Worm (Caenorhabditis elegans) whole organism, late embryonic: ENCODE measurements around the gene cfz-2.

ENCODE experiments used
- ceh-2 ChIP-seq: sonication (generic microtip); optimal IDR thresholded peaks from 2 replicates; lab custom pipeline; 2016; ENCODE audit warnings: missing genotype, missing genetic modification characterization, missing compliant biosample characterization
- pha-4 ChIP-seq: fragments of 150-350 bp; optimal IDR thresholded peaks from 2 replicates; lab custom pipeline; 2018; ENCODE audit warnings: missing biosample characterization, missing genetic modification reagents, missing genetic modification characterization

- TF ChIP-seq ceh-2 (tag; lab: Kevin White, UChicago) (no peak), pha-4 (tag; lab: Kevin White, UChicago) (no peak)
Measured at ce11 chrV:3394694-3395240, 49.9 kb downstream of the cfz-2 start, which contains the start of gene T20D4.15.
